In genomic region chr4:481739-482138, dm6 we compare ENCODE assay signal across 3 fruit fly cellular contexts.
TF ChIP-seq lines count a peak whose summit lies in the region.

No protein-coding gene starts in this region.

- TF ChIP-seq CTCF in whole organism, embryonic (GFP tag; optimal IDR thresholded peaks at IDR 0.05; lab: Kevin White, UChicago), result no peak

TF ChIP-seq in whole organism, embryonic, 481 proteins besides CTCF, POLR2A, EP300 and RAD21 (continues in another document):
- TF ChIP-seq CG17186 (GFP tag; optimal IDR thresholded peaks at IDR 0.05; lab: Kevin White, UChicago), result peak; percentile 4
- TF ChIP-seq zen2 (GFP tag; IDR thresholded peaks at IDR 0.05; lab: Robert Waterston, UW; ENCODE audit: partially characterized antibody), result no peak; the same call in 2 of the 3 replicates
- TF ChIP-seq trh (GFP tag; optimal IDR thresholded peaks at IDR 0.05; lab: Kevin White, UChicago), result no peak
- peak; percentile 71 for TF ChIP-seq CG4617 (GFP tag; optimal IDR thresholded peaks at IDR 0.05; lab: Kevin White, UChicago; ENCODE audit: borderline replicate concordance)
- TF ChIP-seq Side (GFP tag; optimal IDR thresholded peaks at IDR 0.05; lab: Kevin White, UChicago), result no peak
- peak; percentile 28; the same call in 1 of the 2 replicates for TF ChIP-seq MBD-R2 (GFP tag; IDR thresholded peaks at IDR 0.05; lab: Robert Waterston, UW)
- peak; percentile 47 for TF ChIP-seq inv (GFP tag; IDR thresholded peaks at IDR 0.05; lab: Robert Waterston, UW; ENCODE audit: partially characterized antibody)
- TF ChIP-seq Optix (GFP tag; IDR thresholded peaks at IDR 0.05; lab: Robert Waterston, UW), result no peak
- TF ChIP-seq CG14860 (GFP tag; IDR thresholded peaks at IDR 0.05; lab: Robert Waterston, UW; ENCODE audit: partially characterized antibody), result peak; percentile 60; the same call in 2 of the 3 replicates
- TF ChIP-seq CG3995 (GFP tag; optimal IDR thresholded peaks at IDR 0.05; lab: Kevin White, UChicago), result peak; percentile 9
- TF ChIP-seq CG10654 (GFP tag; optimal IDR thresholded peaks at IDR 0.05; lab: Kevin White, UChicago), result no peak
- peak; percentile 73 for TF ChIP-seq BEAF-32 (GFP tag; optimal IDR thresholded peaks at IDR 0.05; lab: Kevin White, UChicago)
- peak; percentile 1 for TF ChIP-seq CG1603 (tag; optimal IDR thresholded peaks at IDR 0.05; lab: Kevin White, UChicago)
- peak; percentile 40; the same call in 1 of the 2 replicates for TF ChIP-seq hbn (GFP tag; IDR thresholded peaks at IDR 0.05; lab: Robert Waterston, UW; ENCODE audit: partially characterized antibody)
- peak; percentile 79; the same call in 1 of the 2 replicates for TF ChIP-seq bbx (GFP tag; IDR thresholded peaks at IDR 0.05; lab: Robert Waterston, UW; ENCODE audit: partially characterized antibody)
- TF ChIP-seq jing (GFP tag; optimal IDR thresholded peaks at IDR 0.05; lab: Kevin White, UChicago), result no peak
- TF ChIP-seq h (optimal IDR thresholded peaks at IDR 0.05; lab: Kevin White, UChicago), result no peak
- TF ChIP-seq amos (GFP tag; IDR thresholded peaks at IDR 0.05; lab: Robert Waterston, UW; ENCODE audit: partially characterized antibody), result peak; percentile 77; the same call in 1 of the 2 replicates
- TF ChIP-seq row (GFP tag; IDR thresholded peaks at IDR 0.05; lab: Robert Waterston, UW), result peak; percentile 54
- TF ChIP-seq gsb (GFP tag; IDR thresholded peaks at IDR 0.05; lab: Robert Waterston, UW), result no peak
- no peak for TF ChIP-seq p53 (GFP tag; optimal IDR thresholded peaks at IDR 0.05; lab: Kevin White, UChicago)
- TF ChIP-seq CG8388 (GFP tag; optimal IDR thresholded peaks at IDR 0.05; lab: Kevin White, UChicago), result no peak
- TF ChIP-seq CG34224 (GFP tag; IDR thresholded peaks at IDR 0.05; lab: Robert Waterston, UW; ENCODE audit: partially characterized antibody), result peak; percentile 58
- TF ChIP-seq CG8359 (GFP tag; optimal IDR thresholded peaks at IDR 0.05; lab: Kevin White, UChicago; ENCODE audit: borderline replicate concordance), result no peak
- TF ChIP-seq Myb (GFP tag; optimal IDR thresholded peaks at IDR 0.05; lab: Kevin White, UChicago), result peak; percentile 5
- TF ChIP-seq CG42726 (GFP tag; IDR thresholded peaks at IDR 0.05; lab: Robert Waterston, UW; ENCODE audit: partially characterized antibody), result peak; percentile 70; the same call in 1 of the 2 replicates

TF ChIP-seq in whole organism, prepupa, 60 proteins besides CTCF, POLR2A, EP300 and RAD21:
- TF ChIP-seq CG6854 (GFP tag; optimal IDR thresholded peaks at IDR 0.05; lab: Kevin White, UChicago), result no peak
- TF ChIP-seq Blimp-1 (GFP tag; optimal IDR thresholded peaks at IDR 0.05; lab: Kevin White, UChicago), result no peak
- peak; percentile 22 for TF ChIP-seq Eip78C (GFP tag; lab: Kevin White, UChicago)

TF ChIP-seq in whole organism, wandering third instar larva, 38 proteins besides CTCF, POLR2A, EP300 and RAD21:
- TF ChIP-seq Jra (GFP tag; optimal IDR thresholded peaks at IDR 0.05; lab: Kevin White, UChicago), result no peak
- TF ChIP-seq OdsH (GFP tag; optimal IDR thresholded peaks at IDR 0.05; lab: Kevin White, UChicago), result no peak
- peak; percentile 7 for TF ChIP-seq dsf (GFP tag; optimal IDR thresholded peaks at IDR 0.05; lab: Kevin White, UChicago; ENCODE audit: borderline replicate concordance)
- no peak for TF ChIP-seq sv (GFP tag; optimal IDR thresholded peaks at IDR 0.05; lab: Kevin White, UChicago)
- no peak for TF ChIP-seq usp (GFP tag; optimal IDR thresholded peaks at IDR 0.05; lab: Kevin White, UChicago)
- no peak for TF ChIP-seq pan (optimal IDR thresholded peaks at IDR 0.05; lab: Kevin White, UChicago)
- TF ChIP-seq tai (GFP tag; optimal IDR thresholded peaks at IDR 0.05; lab: Kevin White, UChicago), result peak; percentile 1
